Worm (Caenorhabditis elegans) whole organism, L4 larva: ENCODE results near the gene let-653.

Source experiments
- T20F7.1 ChIP-seq: fragments of 200-800 bp; sonication (Bioruptor generic); optimal IDR thresholded peaks from 2 replicates; lab custom pipeline; 2018; ENCODE audit warnings: mild to moderate bottlenecking, missing genetic modification characterization, missing compliant biosample characterization
- T26A8.4 ChIP-seq: fragments of 200-800 bp; sonication (Bioruptor generic); IDR thresholded peaks from 2 replicates; pipeline ENCODE4 v1.3.6; 2022; ENCODE audit warnings: missing genetic modification characterization, missing compliant biosample characterization
- Y5F2A.4 ChIP-seq: fragments of 200-800 bp; sonication (Bioruptor generic); optimal IDR thresholded peaks from 2 replicates; lab custom pipeline; 2018; ENCODE audit warnings: mild to moderate bottlenecking, missing genetic modification characterization, missing compliant biosample characterization
- aha-1 ChIP-seq: fragments of 150-350 bp; peaks from one replicate; lab custom pipeline; 2014; ENCODE audit warnings: missing biosample characterization, missing genetic modification characterization
- aly-2 ChIP-seq: sonication (generic microtip); optimal IDR thresholded peaks from 2 replicates; lab custom pipeline; 2018; ENCODE audit warnings: missing biosample characterization, missing genetic modification characterization
- ceh-28 ChIP-seq: fragments of 150-350 bp; optimal IDR thresholded peaks from 2 replicates; lab custom pipeline; 2014; ENCODE audit warnings: missing biosample characterization, missing genetic modification reagents, missing genetic modification characterization
- ceh-32 ChIP-seq: sonication (generic microtip); optimal IDR thresholded peaks from 2 replicates; lab custom pipeline; 2016; ENCODE audit warnings: mild to moderate bottlenecking, missing genetic modification characterization, missing compliant biosample characterization; ENCODE audit not compliant: poor library complexity
- ces-1 ChIP-seq: fragments of 150-350 bp; sonication (generic microtip); optimal IDR thresholded peaks from 4 replicates; lab custom pipeline; 2014; ENCODE audit warnings: missing biosample characterization, missing genetic modification reagents, missing genetic modification characterization
- cey-2 ChIP-seq: sonication (generic microtip); optimal IDR thresholded peaks from 3 replicates; lab custom pipeline; 2017; ENCODE audit warnings: missing genetic modification characterization, mild to moderate bottlenecking, missing compliant biosample characterization, antibody characterized with exemption, borderline replicate concordance; ENCODE audit not compliant: insufficient read depth
- daf-8 ChIP-seq: fragments of 200-800 bp; sonication (Bioruptor generic); IDR thresholded peaks from 2 replicates; pipeline ENCODE4 v1.3.6; 2022; ENCODE audit warnings: missing genetic modification characterization, missing compliant biosample characterization
- dmd-6 ChIP-seq: fragments of 200-800 bp; sonication (Bioruptor generic); IDR thresholded peaks from 2 replicates; pipeline ENCODE4 v1.3.6; 2022; ENCODE audit warnings: missing genetic modification reagents, missing genetic modification characterization, missing compliant biosample characterization
- egl-27 ChIP-seq: sonication (generic microtip); optimal IDR thresholded peaks from 3 replicates; lab custom pipeline; 2017; ENCODE audit warnings: missing biosample characterization, missing genetic modification reagents, missing genetic modification characterization
- hlh-11 ChIP-seq: fragments of 200-800 bp; sonication (Bioruptor generic); optimal IDR thresholded peaks from 2 replicates; lab custom pipeline; 2018; ENCODE audit warnings: mild to moderate bottlenecking, missing genetic modification characterization, missing compliant biosample characterization
- hlh-30 ChIP-seq: sonication (generic microtip); optimal IDR thresholded peaks from 2 replicates; lab custom pipeline; 2017; ENCODE audit warnings: antibody characterized with exemption, mild to moderate bottlenecking, missing genetic modification characterization, missing compliant biosample characterization; ENCODE audit not compliant: insufficient read depth
- lin-1 ChIP-seq: fragments of 200-800 bp; sonication (Bioruptor generic); IDR thresholded peaks from 2 replicates; pipeline ENCODE4 v1.3.6; 2022; ENCODE audit warnings: missing genetic modification reagents, missing genetic modification characterization, missing compliant biosample characterization
- lin-15B ChIP-seq: fragments of 150-350 bp; sonication (generic microtip); optimal IDR thresholded peaks from 3 replicates; lab custom pipeline; 2014; ENCODE audit warnings: missing biosample characterization, missing genetic modification characterization
- lin-38 ChIP-seq: fragments of 200-800 bp; sonication (Bioruptor generic); IDR thresholded peaks from 2 replicates; pipeline ENCODE4 v1.3.6; 2022; ENCODE audit warnings: missing genetic modification reagents, missing genetic modification characterization, missing compliant biosample characterization
- lir-3 ChIP-seq: sonication (generic microtip); optimal IDR thresholded peaks from 2 replicates; lab custom pipeline; 2016; ENCODE audit warnings: mild to moderate bottlenecking, missing genetic modification characterization, missing compliant biosample characterization
- lsy-2 ChIP-seq, 2 experiments: fragments of 150-350 bp in 1 of 2; sonication (generic microtip) in 1 of 2; optimal IDR thresholded peaks; 2 replicates each; lab custom pipeline; 2014 to 2017; ENCODE audit warnings: missing biosample characterization in 2 of 2, missing genetic modification characterization in 2 of 2
- mdl-1 ChIP-seq, 2 experiments: fragments of 150-350 bp in 1 of 2; sonication (generic microtip) in 1 of 2; optimal IDR thresholded peaks; 2 replicates each; lab custom pipeline; 2014 to 2017; ENCODE audit warnings: missing biosample characterization in 2 of 2, missing genetic modification characterization in 2 of 2
- mep-1 ChIP-seq: fragments of 150-350 bp; sonication (generic microtip); optimal IDR thresholded peaks from 3 replicates; lab custom pipeline; 2014; ENCODE audit warnings: missing biosample characterization, missing genetic modification characterization
- mes-2 ChIP-seq: sonication (generic microtip); optimal IDR thresholded peaks from 2 replicates; lab custom pipeline; 2016; ENCODE audit warnings: missing genotype, mild to moderate bottlenecking, missing genetic modification characterization, missing compliant biosample characterization; ENCODE audit not compliant: poor library complexity, severe bottlenecking
- mxl-3 ChIP-seq: fragments of 200-800 bp; sonication (Bioruptor generic); optimal IDR thresholded peaks from 2 replicates; lab custom pipeline; 2018; ENCODE audit warnings: mild to moderate bottlenecking, missing genetic modification characterization, missing compliant biosample characterization
- nhr-10 ChIP-seq: fragments of 150-350 bp; optimal IDR thresholded peaks from 2 replicates; lab custom pipeline; 2014; ENCODE audit warnings: missing biosample characterization, missing genetic modification characterization
- nhr-102 ChIP-seq: sonication (generic microtip); optimal IDR thresholded peaks from 2 replicates; lab custom pipeline; 2016; ENCODE audit warnings: mild to moderate bottlenecking, missing genetic modification characterization, moderate library complexity, missing compliant biosample characterization
- nhr-11 ChIP-seq: fragments of 150-350 bp; optimal IDR thresholded peaks from 2 replicates; lab custom pipeline; 2014; ENCODE audit warnings: missing biosample characterization, missing genetic modification characterization
- nhr-25 ChIP-seq: sonication (generic microtip); optimal IDR thresholded peaks from 2 replicates; lab custom pipeline; 2017; ENCODE audit warnings: missing genetic modification characterization, mild to moderate bottlenecking, missing compliant biosample characterization, antibody characterized with exemption, moderate library complexity, borderline replicate concordance; ENCODE audit not compliant: insufficient read depth
- nhr-28 ChIP-seq: fragments of 150-350 bp; optimal IDR thresholded peaks from 2 replicates; lab custom pipeline; 2014; ENCODE audit warnings: missing biosample characterization, missing genetic modification characterization
- nhr-42 ChIP-seq: fragments of 200-800 bp; sonication (Bioruptor generic); IDR thresholded peaks from 2 replicates; pipeline ENCODE4 v1.3.6; 2022; ENCODE audit warnings: missing genetic modification characterization, missing compliant biosample characterization
- nhr-48 ChIP-seq: sonication (generic microtip); optimal IDR thresholded peaks from 2 replicates; lab custom pipeline; 2016; ENCODE audit warnings: mild to moderate bottlenecking, missing genetic modification characterization, missing compliant biosample characterization
- nhr-6 ChIP-seq: fragments of 150-350 bp; optimal IDR thresholded peaks from 2 replicates; lab custom pipeline; 2014; ENCODE audit warnings: missing biosample characterization, missing genetic modification characterization
- pqm-1 ChIP-seq: sonication (generic microtip); optimal IDR thresholded peaks from 2 replicates; lab custom pipeline; 2017; ENCODE audit warnings: missing biosample characterization, missing genetic modification characterization
- set-16 ChIP-seq: fragments of 200-800 bp; sonication (Bioruptor generic); IDR thresholded peaks from 2 replicates; pipeline ENCODE4 v1.3.6; 2022; ENCODE audit warnings: missing genetic modification reagents, missing genetic modification characterization, missing compliant biosample characterization
- snpc-1.2 ChIP-seq: fragments of 200-800 bp; sonication (Bioruptor generic); IDR thresholded peaks from 2 replicates; pipeline ENCODE4 v1.3.6; 2022; ENCODE audit warnings: missing genetic modification reagents, missing genetic modification characterization, missing compliant biosample characterization
- tra-1 ChIP-seq: fragments of 200-800 bp; sonication (Bioruptor generic); IDR thresholded peaks from 2 replicates; pipeline ENCODE4 v1.3.6; 2022; ENCODE audit warnings: missing genetic modification reagents, missing genetic modification characterization, missing compliant biosample characterization
- unc-130 ChIP-seq: sonication (generic microtip); optimal IDR thresholded peaks from 2 replicates; lab custom pipeline; 2016; ENCODE audit warnings: missing genetic modification reagents, missing genetic modification characterization, missing compliant biosample characterization
- unc-62 ChIP-seq, 3 experiments: fragments of 150-350 bp in 1 of 3; sonication (generic microtip); optimal IDR thresholded peaks in 2 of 3; peaks in 1 of 3; 1 replicate in 1 of 3; 2 replicates in 2 of 3; lab custom pipeline; 2014 to 2017; ENCODE audit warnings: missing biosample characterization in 3 of 3, missing genetic modification characterization in 3 of 3, missing genetic modification reagents in 3 of 3, missing genotype in 1 of 3
- zip-11 ChIP-seq: fragments of 200-800 bp; sonication (Bioruptor generic); IDR thresholded peaks from 2 replicates; pipeline ENCODE4 v1.3.6; 2022; ENCODE audit warnings: missing genetic modification characterization, missing compliant biosample characterization
- ztf-7 ChIP-seq: fragments of 150-350 bp; optimal IDR thresholded peaks from 2 replicates; lab custom pipeline; 2014; ENCODE audit warnings: missing biosample characterization, missing genetic modification characterization

Gene let-653

ce11 chrIV:11882534-11882933 lies 2.9 kb upstream of the let-653 start:
- no peak for TF ChIP-seq lin-38
- no peak for TF ChIP-seq aly-2 (tag; lab: Kevin White, UChicago)
- no peak for TF ChIP-seq lsy-2 (tag; optimal IDR thresholded peaks at IDR 0.05; lab: Kevin White, UChicago)

ce11 chrIV:11883478-11883877 lies 1.9 kb upstream of the let-653 start:
- TF ChIP-seq T26A8.4 (GFP tag; lab: Robert Waterston, UW), result no peak
- TF ChIP-seq nhr-28 (tag; lab: Kevin White, UChicago), result peak; percentile 63
- peak; percentile 43 for TF ChIP-seq nhr-25
- TF ChIP-seq mdl-1 (tag; optimal IDR thresholded peaks at IDR 0.05; lab: Kevin White, UChicago), result peak in 1 of 2 experiments; percentile 10

ce11 chrIV:11892545-11892944 lies 7.1 kb downstream of the let-653 start:
- TF ChIP-seq cey-2 (tag; lab: Kevin White, UChicago), result no peak

- TF ChIP-seq daf-8 (GFP tag; lab: Robert Waterston, UW), result no peak
- TF ChIP-seq, all 104 proteins: peak for 0
These were observed 7.9 kb downstream of the let-653 start for ce11 chrIV:11893336-11893735.

ce11 chrIV:11897710-11898109 lies 12.3 kb downstream of the let-653 start:
- no peak for TF ChIP-seq nhr-11 (tag; lab: Kevin White, UChicago)
- peak in 1 of 2 experiments; percentile 44 for TF ChIP-seq mdl-1 (tag; optimal IDR thresholded peaks at IDR 0.05; lab: Kevin White, UChicago)
- TF ChIP-seq ces-1, result no peak
- peak; percentile 41 for TF ChIP-seq mxl-3 (GFP tag; lab: Kevin White, UChicago)
- peak; percentile 87 for TF ChIP-seq nhr-28 (tag; lab: Kevin White, UChicago)
- TF ChIP-seq dmd-6 (GFP tag; lab: Robert Waterston, UW), result peak; percentile 71
- TF ChIP-seq snpc-1.2 (GFP tag; lab: Robert Waterston, UW), result no peak
- TF ChIP-seq mep-1 (tag; lab: Kevin White, UChicago), result no peak
- peak; percentile 91 for TF ChIP-seq aha-1 (tag; lab: Kevin White, UChicago)
- TF ChIP-seq lsy-2 (tag; optimal IDR thresholded peaks at IDR 0.05; lab: Kevin White, UChicago), result peak in 1 of 2 experiments; percentile 67
- no peak for TF ChIP-seq nhr-6
- TF ChIP-seq unc-62 (GFP tag; optimal IDR thresholded peaks at IDR 0.05 in 1 of 2; lab: Kevin White, UChicago), result peak in 1 of 2 experiments; percentile 85
- no peak for TF ChIP-seq unc-62 (tag; optimal IDR thresholded peaks at IDR 0.05; lab: Kevin White, UChicago)
- peak; percentile 8 for TF ChIP-seq cey-2 (tag; lab: Kevin White, UChicago)
- no peak for TF ChIP-seq ceh-28 (tag; lab: Kevin White, UChicago)
- peak; percentile 85 for TF ChIP-seq hlh-30 (tag; lab: Kevin White, UChicago)
- no peak for TF ChIP-seq ceh-32 (tag; lab: Kevin White, UChicago)
- peak; percentile 53 for TF ChIP-seq hlh-11 (tag; lab: Kevin White, UChicago)
- TF ChIP-seq nhr-48 (tag; lab: Kevin White, UChicago), result peak; percentile 70
- TF ChIP-seq pqm-1 (tag; lab: Kevin White, UChicago), result peak; percentile 24

ce11 chrIV:11899358-11899757 lies 13.9 kb downstream of the let-653 start, which contains the start of gene nhr-43:
Gene nhr-43, plus strand, starts transcription at chrIV:11899590.
- TF ChIP-seq ceh-28 (tag; lab: Kevin White, UChicago) (no peak), nhr-102 (tag; lab: Kevin White, UChicago) (no peak), egl-27 (tag; lab: Kevin White, UChicago) (no peak), unc-130 (GFP tag; lab: Kevin White, UChicago) (no peak), ztf-7 (no peak), T26A8.4 (GFP tag; lab: Robert Waterston, UW) (no peak), nhr-48 (tag; lab: Kevin White, UChicago) (peak; percentile 68), aha-1 (tag; lab: Kevin White, UChicago) (peak; percentile 8), lin-1 (no peak), nhr-28 (tag; lab: Kevin White, UChicago) (peak; percentile 42), nhr-10 (peak; percentile 33), hlh-11 (tag; lab: Kevin White, UChicago) (peak; percentile 52), mes-2 (tag; lab: Kevin White, UChicago) (no peak), tra-1 (GFP tag; lab: Robert Waterston, UW) (0 out of 2 replicates have a peak, but pooled peaks have one; percentile 10), Y5F2A.4 (no peak), set-16 (GFP tag; lab: Robert Waterston, UW) (no peak), hlh-30 (tag; lab: Kevin White, UChicago) (no peak), T20F7.1 (GFP tag; lab: Kevin White, UChicago) (no peak), lir-3 (tag; lab: Kevin White, UChicago) (no peak), nhr-42 (GFP tag; lab: Robert Waterston, UW) (no peak), zip-11 (GFP tag; lab: Robert Waterston, UW) (no peak), lsy-2 (tag; optimal IDR thresholded peaks at IDR 0.05; lab: Kevin White, UChicago) (peak in 1 of 2 experiments; percentile 42), lin-15B (tag; lab: Kevin White, UChicago) (no peak)
